Fruit fly (Drosophila melanogaster) whole organism, adult: ENCODE measurements around the gene CG11857.

Experiments
- Hr96 ChIP-seq: fragments of 200-800 bp; sonication (Bioruptor generic); optimal IDR thresholded peaks from 2 replicates; lab custom pipeline; 2016; ENCODE audit warnings: missing biosample characterization, missing genetic modification characterization
- cnc ChIP-seq, 2 experiments: fragments of >200 bp; optimal IDR thresholded peaks; 2 replicates each; lab custom pipeline; 2017

DNA sequence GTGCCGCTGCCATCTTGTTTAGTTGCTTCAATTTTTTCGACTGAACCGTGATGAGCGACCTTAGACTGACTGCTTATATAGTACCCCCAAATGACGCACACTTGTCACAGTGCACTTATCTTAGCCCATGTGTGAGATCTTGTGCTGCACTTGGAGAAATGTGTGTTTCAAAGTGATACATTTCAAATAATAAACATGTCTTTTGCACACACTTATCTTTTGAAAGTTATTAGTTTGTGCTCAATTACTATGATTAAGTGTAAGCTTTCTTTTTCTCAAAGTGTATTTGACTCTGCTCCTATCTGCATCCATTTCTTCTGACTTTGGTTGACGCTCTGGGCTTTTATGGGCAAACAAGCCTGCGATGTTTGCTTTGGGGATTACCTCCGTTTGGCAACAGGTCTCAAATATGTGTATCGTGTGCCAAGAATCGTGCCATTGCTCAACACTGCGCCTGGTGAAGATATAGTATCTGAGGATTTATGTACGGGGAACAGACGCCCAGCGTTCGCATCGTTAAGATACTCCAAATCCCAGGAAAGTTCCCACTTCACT is 21.2 kb downstream of the CG11857 start, which contains the start of gene CG10514:
- TF ChIP-seq Hr96 (GFP tag; lab: Kevin White, UChicago) (no peak), cnc (optimal IDR thresholded peaks at IDR 0.05; lab: Kevin White, UChicago) (no peak)
